Fruit fly (Drosophila melanogaster): Measurements from ENCODE around the gene pum.

The pum gene

dm6 chr3R:9229075-9229835 is 8.2 kb downstream of the pum start (continued):
- no peak for TF ChIP-seq HmgD (GFP tag; optimal IDR thresholded peaks at IDR 0.05)
- TF ChIP-seq slp2 (GFP tag; optimal IDR thresholded peaks at IDR 0.05) = peak; percentile 75
- peak; percentile 92 for TF ChIP-seq pnt (GFP tag; optimal IDR thresholded peaks at IDR 0.05)
- peak; percentile 72 for TF ChIP-seq slbo (GFP tag; IDR thresholded peaks at IDR 0.05)
- TF ChIP-seq CG11093 (GFP tag; IDR thresholded peaks at IDR 0.05) = no peak
- TF ChIP-seq Nf-YB (GFP tag; optimal IDR thresholded peaks at IDR 0.05) = peak; percentile 52
- peak; percentile 49 for TF ChIP-seq caup (GFP tag; optimal IDR thresholded peaks at IDR 0.05; ENCODE audit: severe bottlenecking)
- peak; percentile 54 for TF ChIP-seq Hmr (GFP tag; optimal IDR thresholded peaks at IDR 0.05)
- peak; percentile 79 for TF ChIP-seq CG8388 (GFP tag; optimal IDR thresholded peaks at IDR 0.05)
- TF ChIP-seq Mes4 (GFP tag; optimal IDR thresholded peaks at IDR 0.05) = peak; percentile 80
- TF ChIP-seq dysf (GFP tag; IDR thresholded peaks at IDR 0.05) = peak; percentile 65
- peak; percentile 81 for TF ChIP-seq CG17829 (tag; optimal IDR thresholded peaks at IDR 0.05)
- peak; percentile 10 for TF ChIP-seq abd-A (tag; optimal IDR thresholded peaks at IDR 0.05)
- TF ChIP-seq NC2β (GFP tag; optimal IDR thresholded peaks at IDR 0.05) = peak; percentile 87
- TF ChIP-seq CG6683 (GFP tag; optimal IDR thresholded peaks at IDR 0.05) = no peak
- TF ChIP-seq Lhr (GFP tag; optimal IDR thresholded peaks at IDR 0.05) = peak; percentile 57
- peak; percentile 42 for TF ChIP-seq ssp (GFP tag; IDR thresholded peaks at IDR 0.05)
- no peak for TF ChIP-seq pita (GFP tag; optimal IDR thresholded peaks at IDR 0.05)
- peak; percentile 26 for TF ChIP-seq Hmx (GFP tag; optimal IDR thresholded peaks at IDR 0.05)
- TF ChIP-seq CG30431 (GFP tag; optimal IDR thresholded peaks at IDR 0.05) = peak; percentile 71
- TF ChIP-seq CG5180 (GFP tag; optimal IDR thresholded peaks at IDR 0.05) = no peak
- 0 out of 2 replicates have a peak, but pooled peaks have one; percentile 33 for TF ChIP-seq CG3847 (GFP tag; IDR thresholded peaks at IDR 0.05)
- TF ChIP-seq CG10209 (GFP tag; optimal IDR thresholded peaks at IDR 0.05) = peak; percentile 76
- TF ChIP-seq Ssrp (tag; optimal IDR thresholded peaks at IDR 0.05) = peak; percentile 83
- TF ChIP-seq gce (GFP tag; IDR thresholded peaks at IDR 0.05) = peak; percentile 62; the same call in 1 of the 3 replicates
- peak; percentile 75 for TF ChIP-seq otp (GFP tag; IDR thresholded peaks at IDR 0.05)
- no peak for TF ChIP-seq Fer2 (tag; optimal IDR thresholded peaks at IDR 0.05)
- no peak for TF ChIP-seq CG7963 (GFP tag; IDR thresholded peaks at IDR 0.05; ENCODE audit: partially characterized antibody)
- TF ChIP-seq pho (GFP tag; optimal IDR thresholded peaks at IDR 0.05) = peak; percentile 63
- TF ChIP-seq vnd (GFP tag; IDR thresholded peaks at IDR 0.05; ENCODE audit: partially characterized antibody) = no peak
- peak; percentile 22 for TF ChIP-seq CG30020 (tag; optimal IDR thresholded peaks at IDR 0.05)
- TF ChIP-seq CG14667 (GFP tag; IDR thresholded peaks at IDR 0.05) = peak; percentile 51
- TF ChIP-seq CG4282 (GFP tag; optimal IDR thresholded peaks at IDR 0.05) = peak; percentile 13
- no peak for TF ChIP-seq Mrtf (GFP tag; IDR thresholded peaks at IDR 0.05)
- no peak for TF ChIP-seq Dip2 (GFP tag; IDR thresholded peaks at IDR 0.05)
- peak; percentile 62 for TF ChIP-seq CG33557 (GFP tag; optimal IDR thresholded peaks at IDR 0.05)
- peak; percentile 70 for TF ChIP-seq Atf3 (GFP tag; optimal IDR thresholded peaks at IDR 0.05)
- peak; percentile 59 for TF ChIP-seq CG1233 (GFP tag; optimal IDR thresholded peaks at IDR 0.05)
- TF ChIP-seq ATbp (GFP tag; optimal IDR thresholded peaks at IDR 0.05) = peak; percentile 68
- no peak for TF ChIP-seq CG16813 (GFP tag; IDR thresholded peaks at IDR 0.05; ENCODE audit: partially characterized antibody)
- TF ChIP-seq chif (GFP tag; optimal IDR thresholded peaks at IDR 0.05) = peak; percentile 86 to 90
- peak; percentile 81 for TF ChIP-seq CG16815 (GFP tag; optimal IDR thresholded peaks at IDR 0.05)
- peak; percentile 81 for TF ChIP-seq Xbp1 (GFP tag; optimal IDR thresholded peaks at IDR 0.05)
- peak; percentile 62 for TF ChIP-seq CG2875 (GFP tag; optimal IDR thresholded peaks at IDR 0.05)
- TF ChIP-seq CG34376 (GFP tag; optimal IDR thresholded peaks at IDR 0.05) = peak; percentile 8
- no peak for TF ChIP-seq CG11560 (tag; IDR thresholded peaks at IDR 0.05)
- peak; percentile 82 for TF ChIP-seq tx (GFP tag; optimal IDR thresholded peaks at IDR 0.05)
- peak; percentile 66 for TF ChIP-seq CG3407 (GFP tag; optimal IDR thresholded peaks at IDR 0.05)
- no peak for TF ChIP-seq wek (GFP tag; optimal IDR thresholded peaks at IDR 0.05)
